Worm (Caenorhabditis elegans): ENCODE results near the gene srx-43.

DNA sequence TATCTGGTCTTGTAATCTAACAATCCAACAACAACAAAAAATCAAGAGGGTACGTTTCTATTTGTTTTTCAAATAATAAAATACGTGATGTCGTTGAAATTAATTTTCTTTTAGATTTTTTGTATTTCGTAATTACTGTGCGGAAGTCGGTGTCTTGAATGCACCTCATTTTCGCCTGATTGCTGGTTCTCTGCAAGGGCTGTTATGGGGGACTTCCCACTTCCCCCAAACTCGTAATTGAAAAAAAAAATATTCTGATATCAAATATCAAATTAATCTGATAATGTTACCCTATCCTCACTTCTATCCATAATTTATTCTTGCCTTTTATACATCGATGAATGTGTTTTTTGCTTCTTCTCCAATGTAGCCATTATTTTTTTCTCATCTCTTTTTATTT, 29.7 kb upstream of the srx-43 start, which contains the start of gene F36G9.15:
- no peak for TF ChIP-seq zag-1 (tag; optimal IDR thresholded peaks at IDR 0.05)
- TF ChIP-seq F13H6.1 (tag; optimal IDR thresholded peaks at IDR 0.05) = no peak
- no peak for TF ChIP-seq lin-13 (GFP tag; optimal IDR thresholded peaks at IDR 0.05)
- TF ChIP-seq nhr-12 (tag; optimal IDR thresholded peaks at IDR 0.05) = no peak
- no peak for TF ChIP-seq egl-27 (tag; optimal IDR thresholded peaks at IDR 0.05)
- TF ChIP-seq ztf-11 (tag; optimal IDR thresholded peaks at IDR 0.05) = no peak
- TF ChIP-seq ama-1 (optimal IDR thresholded peaks at IDR 0.05) = no peak
- TF ChIP-seq aly-2 (tag; optimal IDR thresholded peaks at IDR 0.05) = no peak
- TF ChIP-seq unc-39 (tag; optimal IDR thresholded peaks at IDR 0.05) = no peak
- TF ChIP-seq unc-62 (GFP tag; optimal IDR thresholded peaks at IDR 0.05) = no peak

Data from whole organism, L2 larva.